Fruit fly (Drosophila melanogaster) whole organism: Measurements from ENCODE around the gene Sec15.

Source experiments
- CG8478 ChIP-seq: fragments of >200 bp; optimal IDR thresholded peaks from 2 replicates; lab custom pipeline; 2018; ENCODE audit warnings: inconsistent platforms
- Dll ChIP-seq: fragments of >200 bp; optimal IDR thresholded peaks from 2 replicates; lab custom pipeline; 2017
- EcR ChIP-seq, 2 experiments: fragments of >200 bp; optimal IDR thresholded peaks; 2 replicates each; lab custom pipeline; 2017; ENCODE audit warnings: missing biosample characterization in 2 of 2, missing genetic modification characterization in 2 of 2, missing genetic modification reagents in 2 of 2
- pan ChIP-seq: fragments of >200 bp; optimal IDR thresholded peaks from 2 replicates; lab custom pipeline; 2017
- psq ChIP-seq: fragments of >200 bp; optimal IDR thresholded peaks from 2 replicates; lab custom pipeline; 2017
- usp ChIP-seq: fragments of >200 bp; optimal IDR thresholded peaks from 2 replicates; lab custom pipeline; 2017; ENCODE audit warnings: missing biosample characterization, missing genetic modification characterization, mixed read lengths

DNA sequence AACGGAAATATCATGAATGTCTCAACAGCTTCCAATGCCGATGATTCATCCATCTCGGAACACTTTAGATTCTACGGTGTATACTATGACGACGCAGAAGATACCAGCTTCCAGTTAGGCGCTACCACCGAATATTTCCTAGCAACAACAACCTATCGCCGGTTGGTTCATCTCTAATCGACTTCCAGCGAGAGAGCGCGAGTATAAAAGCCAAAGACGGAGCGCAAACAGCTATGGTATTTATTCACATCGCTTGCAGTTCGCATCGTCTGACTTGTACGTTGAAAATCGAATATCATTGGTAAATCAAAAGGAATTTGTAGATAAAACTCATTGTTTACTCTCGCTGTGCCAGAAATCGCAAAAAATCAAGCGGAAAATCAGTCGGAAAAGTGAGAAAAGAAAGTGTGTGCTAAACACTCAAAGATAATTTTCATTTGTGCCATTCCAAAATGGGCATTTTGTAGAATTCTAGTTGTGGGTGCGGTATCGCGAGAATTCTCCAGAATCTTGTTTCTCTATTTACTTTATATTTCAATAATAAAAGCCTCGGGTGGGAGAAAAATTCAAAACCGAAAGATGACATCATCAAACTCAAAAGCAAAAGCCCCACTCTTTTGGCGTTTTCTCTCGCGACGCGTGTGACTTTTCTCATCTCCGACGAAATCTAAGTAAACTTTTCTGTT is 42.6 kb downstream of the Sec15 start, which contains the start of gene AnxB9:
- no peak for TF ChIP-seq Dll (lab: Kevin White, UChicago)
- TF ChIP-seq CG8478: no peak
- TF ChIP-seq usp (GFP tag; lab: Kevin White, UChicago): no peak
- no peak for TF ChIP-seq psq (lab: Kevin White, UChicago)
- TF ChIP-seq pan (lab: Kevin White, UChicago): no peak
- no peak for TF ChIP-seq EcR (GFP tag; optimal IDR thresholded peaks at IDR 0.05; lab: Kevin White, UChicago)
